Worm (Caenorhabditis elegans) whole organism, L3 larva: ENCODE results near the gene frpr-19.

Experiments used
- R02D3.7 ChIP-seq: fragments of 150-350 bp; optimal IDR thresholded peaks from 2 replicates; lab custom pipeline; 2014; ENCODE audit warnings: missing biosample characterization, missing genetic modification characterization
- aly-2 ChIP-seq: fragments of 150-350 bp; optimal IDR thresholded peaks from 2 replicates; lab custom pipeline; 2014; ENCODE audit warnings: missing biosample characterization, missing genetic modification characterization
- ama-1 ChIP-seq: fragments of 150-350 bp; optimal IDR thresholded peaks from 2 replicates; lab custom pipeline; 2018
- ceh-28 ChIP-seq: fragments of 150-350 bp; optimal IDR thresholded peaks from 2 replicates; lab custom pipeline; 2014; ENCODE audit warnings: missing biosample characterization, missing genetic modification reagents, missing genetic modification characterization
- ceh-82 ChIP-seq: fragments of 150-350 bp; optimal IDR thresholded peaks from 2 replicates; lab custom pipeline; 2014; ENCODE audit warnings: missing biosample characterization, missing genetic modification characterization
- ceh-9 ChIP-seq: sonication (generic microtip); optimal IDR thresholded peaks from 2 replicates; lab custom pipeline; 2018; ENCODE audit warnings: missing biosample characterization, missing genetic modification characterization
- elt-1 ChIP-seq: fragments of 150-350 bp; optimal IDR thresholded peaks from 2 replicates; lab custom pipeline; 2014; ENCODE audit warnings: missing biosample characterization, missing genetic modification characterization
- elt-2 ChIP-seq: sonication (generic microtip); optimal IDR thresholded peaks from 2 replicates; lab custom pipeline; 2016; ENCODE audit warnings: missing genetic modification reagents, mild to moderate bottlenecking, missing genetic modification characterization, missing compliant biosample characterization
- elt-3 ChIP-seq, 3 experiments: fragments of 150-350 bp in 1 of 3; sonication (generic microtip) in 2 of 3; optimal IDR thresholded peaks; 2 replicates in 2 of 3; 4 replicates in 1 of 3; lab custom pipeline; 2014 to 2017; ENCODE audit warnings: missing biosample characterization in 3 of 3, missing genetic modification characterization in 3 of 3
- eor-1 ChIP-seq, 2 experiments: fragments of 150-350 bp; optimal IDR thresholded peaks; 2 replicates each; lab custom pipeline; 2014 to 2018; ENCODE audit warnings: missing biosample characterization in 2 of 2, missing genetic modification characterization in 2 of 2
- fkh-10 ChIP-seq: sonication (generic microtip); optimal IDR thresholded peaks from 2 replicates; lab custom pipeline; 2017; ENCODE audit warnings: missing biosample characterization, missing genetic modification reagents, missing genetic modification characterization
- fos-1 ChIP-seq: fragments of 150-350 bp; optimal IDR thresholded peaks from 2 replicates; lab custom pipeline; 2014; ENCODE audit warnings: missing biosample characterization, missing genetic modification characterization
- hmg-11 ChIP-seq: sonication (generic microtip); optimal IDR thresholded peaks from 2 replicates; lab custom pipeline; 2016; ENCODE audit warnings: missing genetic modification characterization, missing compliant biosample characterization
- jun-1 ChIP-seq: fragments of 150-350 bp; optimal IDR thresholded peaks from 2 replicates; lab custom pipeline; 2014; ENCODE audit warnings: missing biosample characterization, missing genetic modification reagents, missing genetic modification characterization
- lin-15B ChIP-seq: fragments of 150-350 bp; optimal IDR thresholded peaks from 2 replicates; lab custom pipeline; 2014; ENCODE audit warnings: missing biosample characterization, missing genetic modification characterization
- lin-39 ChIP-seq: fragments of 150-350 bp; optimal IDR thresholded peaks from 2 replicates; lab custom pipeline; 2018; ENCODE audit warnings: missing biosample characterization, missing genetic modification reagents, missing genetic modification characterization
- lsy-12 ChIP-seq: sonication (generic microtip); optimal IDR thresholded peaks from 2 replicates; lab custom pipeline; 2016; ENCODE audit warnings: mild to moderate bottlenecking, missing genetic modification characterization, missing compliant biosample characterization
- nfya-1 ChIP-seq: sonication (generic microtip); optimal IDR thresholded peaks from 2 replicates; lab custom pipeline; 2017; ENCODE audit warnings: missing genetic modification characterization, mild to moderate bottlenecking, missing compliant biosample characterization, antibody characterized with exemption, moderate library complexity; ENCODE audit not compliant: insufficient read depth
- nhr-11 ChIP-seq: fragments of 150-350 bp; optimal IDR thresholded peaks from 2 replicates; lab custom pipeline; 2014; ENCODE audit warnings: missing biosample characterization, missing genetic modification characterization
- nhr-12 ChIP-seq: fragments of 150-350 bp; optimal IDR thresholded peaks from 2 replicates; lab custom pipeline; 2014; ENCODE audit warnings: missing biosample characterization, missing genetic modification characterization
- nhr-23 ChIP-seq: fragments of 150-350 bp; optimal IDR thresholded peaks from 2 replicates; lab custom pipeline; 2014; ENCODE audit warnings: missing biosample characterization, missing genetic modification reagents, missing genetic modification characterization
- nhr-237 ChIP-seq: fragments of 150-350 bp; optimal IDR thresholded peaks from 2 replicates; lab custom pipeline; 2014; ENCODE audit warnings: missing biosample characterization, missing genetic modification characterization
- nhr-25 ChIP-seq: sonication (generic microtip); optimal IDR thresholded peaks from 2 replicates; lab custom pipeline; 2017; ENCODE audit warnings: missing biosample characterization, missing genetic modification characterization
- nhr-67 ChIP-seq: fragments of 150-350 bp; optimal IDR thresholded peaks from 2 replicates; lab custom pipeline; 2014; ENCODE audit warnings: missing biosample characterization, missing genetic modification characterization
- nhr-76 ChIP-seq: fragments of 150-350 bp; sonication (generic microtip); optimal IDR thresholded peaks from 5 replicates; lab custom pipeline; 2014; ENCODE audit warnings: missing biosample characterization, missing genetic modification characterization
- pha-4 ChIP-seq: fragments of 150-350 bp; optimal IDR thresholded peaks from 2 replicates; lab custom pipeline; 2014; ENCODE audit warnings: missing biosample characterization, missing genetic modification reagents, missing genetic modification characterization
- pqm-1 ChIP-seq: fragments of 150-350 bp; optimal IDR thresholded peaks from 2 replicates; lab custom pipeline; 2017; ENCODE audit warnings: missing biosample characterization, missing genetic modification characterization, inconsistent platforms
- skn-1 ChIP-seq: fragments of 150-350 bp; optimal IDR thresholded peaks from 2 replicates; lab custom pipeline; 2014; ENCODE audit warnings: missing biosample characterization, missing genetic modification characterization
- snpc-4 ChIP-seq: fragments of 150-350 bp; optimal IDR thresholded peaks from 2 replicates; lab custom pipeline; 2014; ENCODE audit warnings: missing biosample characterization, missing genetic modification characterization
- tbx-2 ChIP-seq: sonication (generic microtip); optimal IDR thresholded peaks from 2 replicates; lab custom pipeline; 2016; ENCODE audit warnings: mild to moderate bottlenecking, missing genetic modification characterization, missing compliant biosample characterization
- unc-39 ChIP-seq: sonication (generic microtip); optimal IDR thresholded peaks from 4 replicates; lab custom pipeline; 2017; ENCODE audit warnings: missing biosample characterization, missing genetic modification characterization
- ztf-11 ChIP-seq: fragments of 150-350 bp; optimal IDR thresholded peaks from 2 replicates; lab custom pipeline; 2014; ENCODE audit warnings: missing biosample characterization, missing genetic modification characterization
- ztf-4 ChIP-seq: fragments of 150-350 bp; optimal IDR thresholded peaks from 2 replicates; lab custom pipeline; 2014; ENCODE audit warnings: missing biosample characterization, missing genetic modification characterization

frpr-19 gene

DNA sequence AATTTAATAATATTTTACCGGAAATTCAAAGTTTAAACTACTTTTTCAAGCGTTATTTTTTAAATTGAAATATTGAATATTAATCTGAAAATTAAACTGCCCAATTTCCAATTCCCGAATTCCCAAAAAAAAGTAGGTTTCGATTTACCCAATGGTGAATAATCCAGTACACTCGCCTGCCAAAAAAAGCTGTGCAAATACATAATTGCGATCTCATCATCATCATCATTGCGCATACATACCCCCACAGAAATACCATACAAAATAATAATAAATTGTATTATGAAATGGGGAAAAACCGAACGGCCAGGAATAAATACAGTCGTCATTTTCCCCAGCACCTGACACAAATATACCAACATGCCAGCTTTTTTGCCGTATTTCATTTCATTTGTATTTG is 9.6 kb downstream of the frpr-19 start, which contains the start of gene Y41D4A.1:
Gene Y41D4A.1 (plus strand): TSS at position 301 of the 400 bp plus-strand sequence.
- TF ChIP-seq hmg-11 (tag; lab: Kevin White, UChicago): no peak

DNA sequence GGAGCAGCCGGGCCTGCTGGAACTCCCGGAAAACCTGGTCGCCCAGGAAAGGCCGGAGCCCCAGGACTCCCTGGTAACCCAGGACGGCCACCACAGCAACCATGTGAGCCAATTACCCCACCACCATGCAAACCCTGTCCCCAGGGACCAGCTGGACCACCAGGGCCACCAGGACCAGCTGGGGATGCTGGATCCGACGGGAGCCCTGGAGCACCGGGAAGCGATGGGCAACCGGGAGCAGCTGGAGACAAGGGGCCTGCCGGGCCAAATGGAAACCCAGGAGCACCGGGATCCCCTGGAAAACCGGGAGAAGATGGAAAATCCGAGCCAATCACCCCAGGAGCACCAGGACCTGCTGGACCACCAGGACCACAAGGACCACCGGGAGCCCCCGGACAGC is 12.4 kb downstream of the frpr-19 start:
- TF ChIP-seq ceh-9 (tag; lab: Kevin White, UChicago): no peak
- no peak for TF ChIP-seq nhr-25 (tag; lab: Kevin White, UChicago)
- no peak for TF ChIP-seq aly-2 (tag; lab: Kevin White, UChicago)
- no peak for TF ChIP-seq elt-1
- TF ChIP-seq elt-2 (tag; lab: Kevin White, UChicago): no peak
- TF ChIP-seq pqm-1: no peak

DNA sequence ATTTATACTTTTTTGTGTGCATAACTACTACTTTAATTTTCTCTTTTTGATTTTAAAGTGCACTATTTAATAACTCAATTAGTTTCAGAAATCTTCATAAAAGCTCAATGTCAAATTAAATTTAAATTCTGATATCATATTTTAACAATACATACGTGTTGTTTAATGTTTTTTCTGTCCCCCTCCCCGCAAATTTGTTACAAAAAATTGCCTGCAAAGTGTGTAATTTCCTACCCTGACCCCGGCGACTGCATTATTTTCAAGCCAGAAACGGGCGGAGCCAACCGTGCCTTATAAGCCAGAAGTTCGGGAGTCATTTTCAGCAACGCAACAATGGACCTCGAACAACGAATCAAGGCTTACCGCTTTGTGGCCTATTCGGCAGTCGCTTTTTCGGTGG is 13.2 kb downstream of the frpr-19 start, which contains the start of gene col-108:
Gene col-108 (plus strand): TSS at position 301 of the 400 bp plus-strand sequence.
- TF ChIP-seq nhr-11 (tag; lab: Kevin White, UChicago) (no peak), nhr-76 (tag; lab: Kevin White, UChicago) (no peak), hmg-11 (tag; lab: Kevin White, UChicago) (no peak), fos-1 (tag; lab: Kevin White, UChicago) (no peak), R02D3.7 (tag; lab: Kevin White, UChicago) (no peak), ceh-28 (tag; lab: Kevin White, UChicago) (no peak), snpc-4 (tag; lab: Kevin White, UChicago) (no peak), skn-1 (tag; lab: Kevin White, UChicago) (no peak), nhr-67 (tag; lab: Kevin White, UChicago) (no peak), nhr-12 (tag; lab: Kevin White, UChicago) (no peak), elt-3 (tag; optimal IDR thresholded peaks at IDR 0.05; lab: Kevin White, UChicago) (no peak), elt-2 (tag; lab: Kevin White, UChicago) (no peak), eor-1 (tag; optimal IDR thresholded peaks at IDR 0.05; lab: Kevin White, UChicago) (no peak), tbx-2 (tag; lab: Kevin White, UChicago) (no peak)

DNA sequence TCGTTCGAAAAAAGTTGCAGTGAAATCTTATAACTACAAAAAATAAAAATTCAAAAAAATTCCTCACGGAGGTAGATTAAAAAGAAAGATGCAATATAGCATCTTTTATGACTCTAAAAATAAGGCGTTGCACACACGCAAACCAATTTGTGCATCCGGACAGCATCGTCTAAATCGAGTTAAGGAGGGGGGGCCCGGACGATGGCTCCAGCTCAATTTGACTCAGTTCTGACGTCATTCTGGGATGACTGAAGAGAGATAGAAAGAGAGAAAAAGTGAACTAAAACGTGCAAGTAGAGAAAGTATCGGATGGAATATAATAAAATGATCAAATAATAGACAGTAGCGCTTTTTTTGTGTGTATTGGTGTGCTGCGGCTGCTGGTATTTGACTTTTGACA is 15.5 kb downstream of the frpr-19 start:
- TF ChIP-seq pha-4 (tag; lab: Kevin White, UChicago) (peak; percentile 16), lin-15B (peak; percentile 14), fkh-10 (GFP tag; lab: Kevin White, UChicago) (peak; percentile 67), ama-1 (lab: Kevin White, UChicago) (no peak), nfya-1 (tag; lab: Kevin White, UChicago) (peak; percentile 52), lsy-12 (tag; lab: Kevin White, UChicago) (no peak), lin-39 (peak; percentile 10)

DNA sequence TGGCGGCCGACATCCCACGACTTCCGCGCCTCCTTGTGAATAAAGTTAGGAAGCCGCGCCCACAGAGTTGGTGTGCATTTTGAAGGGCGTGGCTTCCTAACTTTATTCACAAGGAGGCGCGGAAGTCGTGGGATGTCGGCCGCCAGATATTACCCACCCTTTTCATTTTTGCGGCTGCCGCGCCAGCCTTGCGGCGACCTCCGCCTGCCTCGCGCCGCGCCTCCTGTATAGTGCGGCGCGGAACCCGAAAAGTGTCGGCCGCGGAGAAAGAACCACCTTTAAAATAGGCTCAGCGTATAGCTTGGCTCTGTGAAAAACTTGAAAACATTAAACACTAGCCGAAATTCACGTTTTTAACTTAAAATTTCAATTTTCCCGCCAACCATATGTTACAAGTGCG is 18.0 kb downstream of the frpr-19 start:
- TF ChIP-seq lsy-12 (tag; lab: Kevin White, UChicago) (no peak), lin-39 (no peak), nhr-11 (tag; lab: Kevin White, UChicago) (no peak), ztf-4 (no peak), elt-1 (no peak), nfya-1 (tag; lab: Kevin White, UChicago) (no peak), pqm-1 (no peak), jun-1 (tag; lab: Kevin White, UChicago) (no peak), pha-4 (tag; lab: Kevin White, UChicago) (no peak), nhr-67 (tag; lab: Kevin White, UChicago) (no peak), nhr-23 (tag; lab: Kevin White, UChicago) (no peak), eor-1 (tag; optimal IDR thresholded peaks at IDR 0.05; lab: Kevin White, UChicago) (no peak), fos-1 (tag; lab: Kevin White, UChicago) (no peak), ceh-82 (no peak), ceh-9 (tag; lab: Kevin White, UChicago) (no peak), elt-2 (tag; lab: Kevin White, UChicago) (no peak), unc-39 (no peak), ztf-11 (tag; lab: Kevin White, UChicago) (no peak), nhr-237 (tag; lab: Kevin White, UChicago) (no peak)

DNA sequence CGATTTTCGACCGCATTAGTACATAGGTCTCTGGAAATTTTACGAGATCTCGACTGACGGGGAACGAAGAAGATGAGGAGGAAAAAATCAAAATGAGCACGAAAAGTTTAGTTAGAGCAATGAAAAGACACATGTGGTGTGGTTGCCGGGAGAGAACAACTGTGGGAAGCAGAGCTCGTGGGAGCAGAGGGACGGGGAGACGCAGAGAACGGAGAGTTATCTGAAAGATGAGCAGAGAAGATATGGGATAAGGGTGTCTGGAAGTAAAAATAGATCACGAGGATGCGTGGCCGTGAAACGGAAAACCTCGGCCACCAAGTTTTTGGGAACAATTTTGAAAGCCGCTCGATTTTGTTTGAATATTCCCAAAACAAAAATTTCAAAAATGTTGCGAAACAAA is 19.9 kb downstream of the frpr-19 start, which contains the start of gene Y41D4A.7:
Gene Y41D4A.7 (minus strand): TSS at position 18 of the 400 bp plus-strand sequence.
- TF ChIP-seq fkh-10 (GFP tag; lab: Kevin White, UChicago) (no peak), unc-39 (no peak), nfya-1 (tag; lab: Kevin White, UChicago) (peak; percentile 11), elt-3 (tag; optimal IDR thresholded peaks at IDR 0.05; lab: Kevin White, UChicago) (no peak), lsy-12 (tag; lab: Kevin White, UChicago) (no peak), skn-1 (tag; lab: Kevin White, UChicago) (no peak), tbx-2 (tag; lab: Kevin White, UChicago) (no peak), R02D3.7 (tag; lab: Kevin White, UChicago) (no peak), nhr-12 (tag; lab: Kevin White, UChicago) (no peak)
